Fruit fly (Drosophila melanogaster) whole organism, wandering third instar larva: ENCODE data around the gene CG13813.

ENCODE experiments used
- Abd-B ChIP-seq: fragments of >200 bp; optimal IDR thresholded peaks from 2 replicates; lab custom pipeline; 2017; ENCODE audit warnings: missing biosample characterization, missing genetic modification characterization
- CG9705 ChIP-seq: fragments of 200-800 bp; sonication (Bioruptor generic); optimal IDR thresholded peaks from 2 replicates; lab custom pipeline; 2018; ENCODE audit warnings: missing biosample characterization, mild to moderate bottlenecking, missing genetic modification characterization
- CrebA ChIP-seq: fragments of 200-800 bp; sonication (Bioruptor generic); optimal IDR thresholded peaks from 2 replicates; lab custom pipeline; 2016; ENCODE audit warnings: missing biosample characterization, mild to moderate bottlenecking, missing genetic modification characterization, borderline replicate concordance
- Dfd ChIP-seq: fragments of >200 bp; optimal IDR thresholded peaks from 2 replicates; lab custom pipeline; 2017; ENCODE audit warnings: missing biosample characterization, missing genetic modification characterization
- Dif ChIP-seq: fragments of 200-275, 200-300 bp; sonication (Bioruptor generic); optimal IDR thresholded peaks from 2 replicates; lab custom pipeline; 2018; ENCODE audit warnings: missing biosample characterization, missing genetic modification characterization; ENCODE audit not compliant: partially characterized antibody
- GATAd ChIP-seq: sonication (Bioruptor generic); optimal IDR thresholded peaks from 2 replicates; lab custom pipeline; 2016; ENCODE audit warnings: missing biosample characterization, missing genetic modification characterization
- HLH106 ChIP-seq: fragments of 200-800 bp; optimal IDR thresholded peaks from 3 replicates; lab custom pipeline; 2019; ENCODE audit warnings: missing biosample characterization, mild to moderate bottlenecking, missing genetic modification characterization, moderate library complexity
- Hnf4 ChIP-seq: fragments of 200-800 bp; sonication (Bioruptor generic); optimal IDR thresholded peaks from 2 replicates; lab custom pipeline; 2016; ENCODE audit warnings: missing biosample characterization, mild to moderate bottlenecking, missing genetic modification characterization
- Hr78 ChIP-seq: fragments of >200 bp; optimal IDR thresholded peaks from 2 replicates; lab custom pipeline; 2017; ENCODE audit warnings: missing biosample characterization, missing genetic modification characterization
- Hr83 ChIP-seq: fragments of 200-300 bp; sonication (Bioruptor generic); optimal IDR thresholded peaks from 2 replicates; lab custom pipeline; 2016; ENCODE audit warnings: missing biosample characterization, mild to moderate bottlenecking, missing genetic modification characterization, moderate library complexity; ENCODE audit not compliant: poor library complexity, severe bottlenecking
- Jra ChIP-seq: sonication (Bioruptor generic); optimal IDR thresholded peaks from 2 replicates; lab custom pipeline; 2016; ENCODE audit warnings: missing biosample characterization, missing genetic modification characterization
- Mio ChIP-seq: sonication (Bioruptor generic); optimal IDR thresholded peaks from 2 replicates; lab custom pipeline; 2016; ENCODE audit warnings: missing biosample characterization, missing genetic modification characterization
- Myc ChIP-seq: fragments of >200 bp; optimal IDR thresholded peaks from 2 replicates; lab custom pipeline; 2017
- OdsH ChIP-seq: fragments of 200-800 bp; sonication (Bioruptor generic); optimal IDR thresholded peaks from 2 replicates; lab custom pipeline; 2016; ENCODE audit warnings: missing biosample characterization, mild to moderate bottlenecking, missing genetic modification characterization
- Rel ChIP-seq, 2 experiments: fragments of 200-800 bp; sonication (Bioruptor generic) in 1 of 2; optimal IDR thresholded peaks; 2 replicates in 1 of 2; 3 replicates in 1 of 2; lab custom pipeline; 2016 to 2019; ENCODE audit warnings: mild to moderate bottlenecking in 2 of 2, missing biosample characterization in 2 of 2, missing genetic modification characterization in 2 of 2, moderate library complexity in 1 of 2
- Sp1 ChIP-seq: fragments of 200-800 bp; sonication (Bioruptor generic); optimal IDR thresholded peaks from 3 replicates; lab custom pipeline; 2019; ENCODE audit warnings: missing biosample characterization, mild to moderate bottlenecking, missing genetic modification characterization, moderate library complexity
- Vsx2 ChIP-seq: fragments of 200-300, 225-300 bp; sonication (Bioruptor generic); optimal IDR thresholded peaks from 2 replicates; lab custom pipeline; 2018; ENCODE audit warnings: missing biosample characterization, missing genetic modification characterization; ENCODE audit not compliant: partially characterized antibody
- br ChIP-seq: fragments of 200-800 bp; sonication (Bioruptor generic); optimal IDR thresholded peaks from 2 replicates; lab custom pipeline; 2016; ENCODE audit warnings: missing biosample characterization, missing genetic modification characterization
- brk ChIP-seq: fragments of 200-800 bp; sonication (Bioruptor generic); optimal IDR thresholded peaks from 2 replicates; lab custom pipeline; 2016; ENCODE audit warnings: missing biosample characterization, mild to moderate bottlenecking, missing genetic modification characterization
- dsf ChIP-seq: sonication (Bioruptor generic); optimal IDR thresholded peaks from 2 replicates; lab custom pipeline; 2016; ENCODE audit warnings: missing biosample characterization, missing genetic modification characterization, borderline replicate concordance
- ey ChIP-seq: fragments of 200-800 bp; sonication (Bioruptor generic); optimal IDR thresholded peaks from 2 replicates; lab custom pipeline; 2016; ENCODE audit warnings: missing biosample characterization, missing genetic modification characterization
- foxo ChIP-seq, 2 experiments: fragments of 200-800 bp; sonication (Bioruptor generic); optimal IDR thresholded peaks; 2 replicates in 1 of 2; 3 replicates in 1 of 2; lab custom pipeline; 2016 to 2017; ENCODE audit warnings: missing biosample characterization in 2 of 2, missing genetic modification characterization in 2 of 2
- fru ChIP-seq: fragments of 200-800 bp; sonication (Bioruptor generic); optimal IDR thresholded peaks from 3 replicates; lab custom pipeline; 2016; ENCODE audit warnings: missing biosample characterization, mild to moderate bottlenecking, missing genetic modification characterization
- h ChIP-seq: fragments of 200-800 bp; sonication (Bioruptor generic); optimal IDR thresholded peaks from 3 replicates; lab custom pipeline; 2016; ENCODE audit warnings: missing biosample characterization, mild to moderate bottlenecking, missing genetic modification characterization
- pan ChIP-seq: fragments of >200 bp; optimal IDR thresholded peaks from 2 replicates; lab custom pipeline; 2017
- psq ChIP-seq: fragments of 200-800 bp; sonication (Bioruptor generic); optimal IDR thresholded peaks from 3 replicates; lab custom pipeline; 2017; ENCODE audit warnings: missing biosample characterization, mild to moderate bottlenecking, missing genetic modification characterization, moderate library complexity
- sage ChIP-seq: fragments of 200-800 bp; sonication (Bioruptor generic); optimal IDR thresholded peaks from 2 replicates; lab custom pipeline; 2016; ENCODE audit warnings: missing biosample characterization, mild to moderate bottlenecking, missing genetic modification characterization
- sv ChIP-seq: fragments of 200-800 bp; sonication (Bioruptor generic); optimal IDR thresholded peaks from 3 replicates; lab custom pipeline; 2016; ENCODE audit warnings: missing biosample characterization, missing genetic modification characterization
- tai ChIP-seq: sonication (Bioruptor generic); optimal IDR thresholded peaks from 2 replicates; lab custom pipeline; 2016; ENCODE audit warnings: missing biosample characterization, missing genetic modification characterization
- usp ChIP-seq: fragments of >200 bp; optimal IDR thresholded peaks from 2 replicates; lab custom pipeline; 2017; ENCODE audit warnings: missing biosample characterization, missing genetic modification characterization

The CG13813 gene

dm6 chr3L:20199569-20200247 is 31.8 kb upstream of the CG13813 start, which contains the start of gene CG42833:
CG42833 (plus strand) TSS chr3L:20200093.
- TF ChIP-seq brk (GFP tag; lab: Kevin White, UChicago) = peak; percentile 26
- peak; percentile 51 for TF ChIP-seq Myc (lab: Kevin White, UChicago)
- TF ChIP-seq Mio = no peak
- TF ChIP-seq usp = no peak
- no peak for TF ChIP-seq Rel (GFP tag; optimal IDR thresholded peaks at IDR 0.05; lab: Kevin White, UChicago)
- TF ChIP-seq Rel (tag; optimal IDR thresholded peaks at IDR 0.05; lab: Kevin White, UChicago) = no peak
- no peak for TF ChIP-seq h
- no peak for TF ChIP-seq OdsH (GFP tag; lab: Kevin White, UChicago)
- peak; percentile 36 for TF ChIP-seq sage
- TF ChIP-seq CrebA = peak; percentile 3
- no peak for TF ChIP-seq Hr83 (GFP tag; lab: Kevin White, UChicago)
- TF ChIP-seq Vsx2 (GFP tag; lab: Kevin White, UChicago) = no peak

DNA sequence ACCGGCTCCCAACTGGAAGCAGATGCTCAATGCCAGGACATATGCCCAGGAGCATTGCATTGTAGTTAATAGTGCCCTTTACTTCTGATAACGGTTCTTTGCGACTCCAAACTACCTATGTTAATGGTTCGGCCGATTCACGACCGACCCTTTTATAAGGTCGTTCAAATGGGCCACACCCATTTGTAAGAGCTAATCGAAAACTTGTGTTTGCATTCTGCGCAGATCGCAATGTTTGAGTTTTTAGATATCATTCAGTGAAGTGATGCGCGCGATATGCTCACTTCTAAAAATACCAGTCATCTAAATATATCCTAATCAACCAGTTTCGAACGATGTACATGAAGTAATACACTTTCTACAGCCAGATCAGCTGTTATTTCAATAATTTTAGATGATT is 29.9 kb upstream of the CG13813 start, which contains the start of gene obst-F:
Gene obst-F (minus strand): TSS at position 101 of the 400 bp plus-strand sequence.
- TF ChIP-seq Sp1 (GFP tag; lab: Kevin White, UChicago) (no peak), psq (GFP tag; lab: Kevin White, UChicago) (no peak), dsf (GFP tag; lab: Kevin White, UChicago) (no peak), Abd-B (GFP tag; lab: Kevin White, UChicago) (no peak), Mio (no peak), usp (no peak), Hnf4 (no peak), ey (no peak), h (no peak)

DNA sequence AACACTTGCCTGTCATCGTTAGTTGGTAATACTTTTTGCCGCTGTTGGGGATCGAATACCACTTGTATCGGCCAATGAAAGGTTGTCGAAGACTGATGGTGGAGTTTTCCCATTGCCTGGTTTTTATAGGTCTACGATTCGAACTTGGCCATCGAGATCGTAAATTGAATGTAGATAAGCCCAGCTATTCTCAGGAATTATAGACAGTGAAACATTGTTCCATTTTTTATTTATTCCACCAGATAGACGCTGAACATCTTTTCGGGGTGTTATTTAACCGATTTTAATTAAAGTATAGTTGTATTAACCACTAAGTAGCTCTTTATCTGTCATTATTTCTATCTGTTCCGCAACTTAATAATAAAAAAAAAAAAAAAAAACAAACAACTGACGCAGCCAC is 27.9 kb upstream of the CG13813 start, which contains the start of gene CG7298:
Gene CG7298 (minus strand): TSS at position 101 of the 400 bp plus-strand sequence.
- TF ChIP-seq Hr78 (GFP tag; lab: Kevin White, UChicago) (no peak), sv (no peak), psq (GFP tag; lab: Kevin White, UChicago) (no peak), dsf (GFP tag; lab: Kevin White, UChicago) (no peak), CG9705 (GFP tag; lab: Kevin White, UChicago) (no peak), pan (lab: Kevin White, UChicago) (no peak), OdsH (GFP tag; lab: Kevin White, UChicago) (no peak), foxo (GFP tag; optimal IDR thresholded peaks at IDR 0.05; lab: Kevin White, UChicago) (no peak), br (GFP tag; lab: Kevin White, UChicago) (no peak), usp (no peak), CrebA (no peak)
- TF ChIP-seq, all 38 proteins: peak for 0

DNA sequence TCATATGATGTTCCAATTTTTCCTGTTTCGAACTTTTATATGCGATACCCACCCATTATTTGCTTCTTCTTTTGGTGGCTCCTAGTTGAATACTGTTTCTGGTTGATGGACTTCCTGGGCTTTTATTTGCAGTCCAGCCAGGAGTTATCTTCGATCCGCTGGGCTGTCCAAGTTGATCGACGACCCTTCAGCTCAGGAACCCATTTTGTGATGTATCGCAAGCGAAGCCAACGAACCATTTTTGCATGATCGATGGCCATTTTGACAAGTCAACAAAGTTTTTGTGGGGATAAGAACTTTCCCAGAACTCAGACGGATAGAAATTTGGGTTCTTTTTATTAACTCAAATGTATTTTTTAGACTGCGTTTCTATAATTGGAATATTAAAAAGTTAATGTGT is 25.5 kb upstream of the CG13813 start, which contains the start of gene CG7290:
Gene CG7290 (minus strand): TSS at position 101 of the 400 bp plus-strand sequence.
- TF ChIP-seq Myc (lab: Kevin White, UChicago) = no peak
- no peak for TF ChIP-seq HLH106 (tag; lab: Kevin White, UChicago)
- no peak for TF ChIP-seq Rel (GFP tag; optimal IDR thresholded peaks at IDR 0.05; lab: Kevin White, UChicago)
- TF ChIP-seq Rel (tag; optimal IDR thresholded peaks at IDR 0.05; lab: Kevin White, UChicago) = no peak
- no peak for TF ChIP-seq Vsx2 (GFP tag; lab: Kevin White, UChicago)
- TF ChIP-seq Dif (GFP tag; lab: Kevin White, UChicago) = no peak
- TF ChIP-seq foxo (GFP tag; optimal IDR thresholded peaks at IDR 0.05; lab: Kevin White, UChicago) = no peak
- TF ChIP-seq fru (GFP tag; lab: Kevin White, UChicago) = no peak
- no peak for TF ChIP-seq GATAd
- TF ChIP-seq CG9705 (GFP tag; lab: Kevin White, UChicago) = no peak
- TF ChIP-seq Jra (GFP tag; lab: Kevin White, UChicago) = no peak
- TF ChIP-seq h = no peak

dm6 chr3L:20206950-20207584 is 24.4 kb upstream of the CG13813 start, which contains the start of gene CG6996:
CG6996 (plus strand) TSS chr3L:20207534.
- TF ChIP-seq foxo (GFP tag; optimal IDR thresholded peaks at IDR 0.05; lab: Kevin White, UChicago) (no peak), dsf (GFP tag; lab: Kevin White, UChicago) (no peak), Abd-B (GFP tag; lab: Kevin White, UChicago) (no peak), tai (GFP tag; lab: Kevin White, UChicago) (no peak), CG9705 (GFP tag; lab: Kevin White, UChicago) (no peak), h (no peak), brk (GFP tag; lab: Kevin White, UChicago) (no peak), Dfd (GFP tag; lab: Kevin White, UChicago) (no peak)
